Fruit fly (Drosophila melanogaster) Kc167 (cell line): Measurements from ENCODE around the gene epsilonCOP.

ENCODE experiments used
- Myc ChIP-seq: fragments of >200 bp; optimal IDR thresholded peaks from 2 replicates; lab custom pipeline; 2017; ENCODE audit warnings: missing external identifiers
- Sin3A ChIP-seq: fragments of >200 bp; optimal IDR thresholded peaks from 2 replicates; lab custom pipeline; 2018; ENCODE audit warnings: missing external identifiers
- h ChIP-seq: fragments of >200 bp; optimal IDR thresholded peaks from 3 replicates; lab custom pipeline; 2018; ENCODE audit warnings: missing external identifiers
- insv ChIP-seq: fragments of >200 bp; optimal IDR thresholded peaks from 3 replicates; lab custom pipeline; 2018; ENCODE audit warnings: missing external identifiers
- psq ChIP-seq: fragments of >200 bp; optimal IDR thresholded peaks from 2 replicates; lab custom pipeline; 2017; ENCODE audit warnings: missing external identifiers
- ttk ChIP-seq: sonication (Bioruptor generic); optimal IDR thresholded peaks from 2 replicates; lab custom pipeline; 2017; ENCODE audit warnings: missing external identifiers

The epsilonCOP gene

DNA sequence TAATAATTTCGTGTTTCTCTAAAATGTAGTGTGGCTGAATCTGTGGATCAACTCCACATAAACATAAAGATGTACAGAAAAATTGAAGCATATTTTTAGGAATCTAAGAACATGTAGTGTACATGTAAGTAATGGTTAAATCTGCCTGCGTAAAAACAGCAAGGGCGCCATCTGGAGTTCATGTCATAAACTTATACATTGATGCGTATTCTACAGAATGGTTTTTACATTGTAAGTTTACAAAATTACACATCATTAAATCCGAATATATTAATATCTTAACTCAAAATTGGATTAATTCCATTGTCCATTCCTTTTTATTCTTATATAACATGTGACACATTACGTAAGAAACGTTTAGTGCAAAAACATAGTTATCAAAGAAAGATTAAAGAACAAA lies 38.1 kb downstream of the epsilonCOP start:
- TF ChIP-seq psq (lab: Kevin White, UChicago) (no peak), insv (lab: Kevin White, UChicago) (no peak), h (lab: Kevin White, UChicago) (no peak), Sin3A (lab: Kevin White, UChicago) (no peak), Myc (lab: Kevin White, UChicago) (no peak)

DNA sequence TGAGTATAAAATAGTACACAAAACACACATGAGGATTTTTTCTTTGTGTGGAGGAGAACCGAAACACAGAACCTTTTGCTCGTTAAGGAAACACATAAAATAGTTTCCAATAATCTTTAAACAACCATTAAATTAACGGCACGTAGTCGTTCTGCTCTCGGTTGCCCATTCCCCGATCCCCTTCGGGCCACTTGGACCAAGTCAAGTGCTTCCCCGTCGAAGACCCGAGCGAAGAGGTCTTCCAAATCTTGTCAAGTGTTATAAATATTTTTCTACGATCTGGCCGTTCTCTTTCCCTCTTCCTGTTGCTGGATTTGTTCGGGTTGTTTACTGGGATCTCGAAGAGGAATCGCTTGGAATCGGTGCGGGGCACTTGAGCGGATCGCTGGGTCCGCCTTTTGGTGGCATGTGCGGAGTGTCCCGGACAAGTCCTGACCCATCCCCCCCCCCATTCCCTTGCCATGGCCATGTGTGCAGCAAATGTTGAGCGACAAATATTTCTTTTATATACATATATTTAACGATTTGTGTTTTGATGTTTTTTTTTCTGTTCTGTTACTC lies 42.1 kb downstream of the epsilonCOP start:
- TF ChIP-seq Myc (lab: Kevin White, UChicago): no peak

DNA sequence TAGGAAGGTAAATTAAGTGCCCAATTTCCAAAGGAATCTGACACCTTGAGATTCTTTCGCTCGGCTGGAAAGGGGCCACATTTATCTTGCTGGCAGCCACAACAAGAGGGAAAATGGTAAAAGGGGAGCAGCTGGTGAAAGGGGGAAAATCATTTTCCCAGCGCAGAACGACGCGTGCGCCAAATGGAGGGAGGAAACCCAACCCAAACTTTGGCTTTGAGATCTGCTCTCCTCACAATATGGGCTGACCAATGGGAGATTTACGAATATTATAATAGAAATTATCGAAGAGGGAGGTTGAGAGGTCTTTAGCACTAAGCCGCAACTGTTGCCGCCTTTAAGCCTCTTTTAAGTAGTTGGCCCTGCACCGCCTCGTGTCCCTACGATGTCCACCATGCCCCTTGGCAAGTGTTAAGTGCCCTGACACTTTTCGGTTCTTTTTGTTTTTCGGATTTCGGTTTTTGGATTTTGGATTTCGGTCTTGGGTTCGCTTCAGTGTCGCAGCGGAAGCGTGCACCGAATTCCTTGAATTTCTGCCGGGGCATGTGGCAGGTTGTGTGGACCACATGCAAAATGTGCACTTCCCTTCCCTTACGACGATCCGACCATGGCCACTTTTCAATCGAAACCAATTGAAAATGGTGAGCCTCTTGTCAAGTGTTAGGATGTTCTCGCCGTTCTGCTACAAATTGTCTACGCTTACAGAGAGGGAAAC lies 43.3 kb downstream of the epsilonCOP start:
- TF ChIP-seq Myc (lab: Kevin White, UChicago) (no peak), Sin3A (lab: Kevin White, UChicago) (no peak), ttk (lab: Kevin White, UChicago) (no peak), psq (lab: Kevin White, UChicago) (no peak), h (lab: Kevin White, UChicago) (no peak), insv (lab: Kevin White, UChicago) (no peak)

DNA sequence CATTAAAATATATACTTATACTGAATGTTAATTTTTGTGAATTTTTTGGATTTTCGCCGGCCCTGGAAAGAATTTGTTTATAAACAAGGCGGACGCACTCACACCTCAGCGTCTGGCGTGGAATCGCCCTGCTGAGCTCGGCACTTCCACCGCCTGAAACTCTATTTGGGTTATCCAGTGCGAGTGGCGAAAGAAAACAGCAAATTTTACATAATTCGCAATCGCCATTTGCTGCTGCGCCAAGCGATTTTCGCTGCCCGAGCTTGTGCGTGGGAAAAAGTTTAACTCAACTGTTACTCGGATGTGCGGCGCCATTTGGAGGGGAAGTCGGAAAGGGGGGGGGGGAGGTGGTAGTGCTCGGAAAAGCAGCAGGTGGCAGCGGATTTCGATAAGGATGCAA lies 44.1 kb downstream of the epsilonCOP start:
- TF ChIP-seq h (lab: Kevin White, UChicago): no peak
- no peak for TF ChIP-seq Myc (lab: Kevin White, UChicago)
- no peak for TF ChIP-seq insv (lab: Kevin White, UChicago)
- TF ChIP-seq Sin3A (lab: Kevin White, UChicago): no peak
- no peak for TF ChIP-seq ttk (lab: Kevin White, UChicago)
- TF ChIP-seq psq (lab: Kevin White, UChicago): no peak

DNA sequence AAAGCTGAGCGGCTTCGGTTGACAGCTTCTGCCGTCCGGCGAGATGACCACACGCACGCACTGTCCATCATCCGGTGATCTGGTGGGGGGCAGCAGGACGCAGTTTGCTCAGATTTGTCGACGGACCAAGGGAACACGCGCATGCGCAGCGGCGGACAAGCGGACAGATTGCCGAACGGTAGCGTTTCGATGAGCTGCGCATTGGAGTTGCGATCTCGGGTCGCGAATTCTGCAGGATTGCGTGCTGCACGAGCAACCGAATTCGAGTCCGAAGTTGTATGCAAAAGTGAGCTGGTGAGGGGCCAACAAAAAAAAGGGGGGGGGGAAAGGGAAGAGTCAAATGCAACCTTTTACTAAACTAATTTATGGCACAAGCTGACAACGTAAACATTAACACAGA lies 44.8 kb downstream of the epsilonCOP start:
- TF ChIP-seq insv (lab: Kevin White, UChicago): no peak

DNA sequence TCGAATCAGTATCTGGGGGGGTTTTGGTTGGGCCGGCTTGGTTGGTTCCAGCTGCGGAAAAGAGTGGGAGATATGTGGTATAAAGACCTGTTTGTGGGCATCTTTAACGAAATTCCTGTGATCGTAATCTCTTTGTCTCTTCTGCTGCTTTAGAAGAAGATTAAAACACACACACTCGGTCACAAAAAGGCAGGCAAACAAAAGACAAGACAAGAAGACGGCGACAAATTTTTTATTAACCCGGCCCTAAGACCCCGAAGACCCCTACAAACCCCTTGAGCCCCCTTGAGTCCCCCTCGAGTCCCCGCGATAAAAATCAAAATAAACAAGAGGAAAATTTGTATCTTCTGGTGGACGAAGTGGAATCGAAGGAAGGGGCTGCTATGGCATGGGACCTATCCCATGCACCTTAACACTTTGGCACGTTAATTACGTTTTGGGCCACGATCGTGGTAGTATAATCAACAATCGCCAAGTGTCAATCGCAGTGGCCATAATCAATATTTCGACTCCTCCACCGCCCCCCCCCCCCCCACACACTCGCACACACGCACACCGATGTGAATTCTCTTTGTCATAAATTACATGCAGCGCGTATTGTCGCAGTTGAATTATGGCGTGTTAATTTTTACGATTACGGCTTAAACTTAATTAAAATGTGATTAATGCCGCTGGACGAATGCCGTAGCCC lies 45.4 kb downstream of the epsilonCOP start:
- TF ChIP-seq psq (lab: Kevin White, UChicago) (no peak), Myc (lab: Kevin White, UChicago) (no peak), h (lab: Kevin White, UChicago) (no peak), ttk (lab: Kevin White, UChicago) (no peak), Sin3A (lab: Kevin White, UChicago) (no peak), insv (lab: Kevin White, UChicago) (no peak)

DNA sequence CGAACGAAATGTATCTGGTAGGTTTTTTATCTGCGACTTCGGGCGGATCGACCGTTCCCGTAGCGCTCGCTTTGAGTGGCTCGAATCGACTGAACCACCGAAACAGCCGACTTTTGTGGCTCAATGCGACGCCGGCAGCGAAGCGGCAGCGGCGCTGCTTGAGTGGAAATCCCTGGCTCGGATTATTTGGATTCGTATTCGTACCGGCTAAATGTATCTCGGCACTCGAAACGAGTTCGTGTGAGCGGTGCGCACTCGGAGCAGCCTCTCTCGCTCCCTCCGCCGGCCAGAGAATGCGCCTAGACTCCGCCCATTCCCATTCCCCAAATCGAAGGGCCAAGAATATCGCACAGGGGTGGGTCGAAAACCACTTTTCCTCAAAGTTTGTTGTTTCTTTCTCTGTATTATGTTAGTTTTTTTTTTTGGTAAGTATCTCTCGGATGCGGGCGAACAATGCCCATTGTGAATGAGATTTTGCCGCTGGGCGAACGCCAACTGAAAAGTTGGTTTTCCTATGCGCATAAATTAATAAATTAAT lies 47.2 kb downstream of the epsilonCOP start:
- TF ChIP-seq insv (lab: Kevin White, UChicago) (no peak), psq (lab: Kevin White, UChicago) (no peak)
